Worm (Caenorhabditis elegans) whole organism, L4 larva: ENCODE results near the gene unc-10.
A peak's percentile ranks its signal among the peaks of the same experiment; 100 is the strongest.

Experiments used
- F26F4.8 ChIP-seq: fragments of 200-800 bp; sonication (Bioruptor generic); conservative IDR thresholded peaks from 2 replicates; pipeline ENCODE4 v1.3.6; 2022; ENCODE audit warnings: missing genetic modification characterization, missing compliant biosample characterization
- F37D6.2 ChIP-seq: sonication (generic microtip); optimal IDR thresholded peaks from 2 replicates; lab custom pipeline; 2016; ENCODE audit warnings: mild to moderate bottlenecking, missing genetic modification characterization, missing compliant biosample characterization
- F49E8.2 ChIP-seq: sonication (generic microtip); optimal IDR thresholded peaks from 2 replicates; lab custom pipeline; 2016; ENCODE audit warnings: missing compliant biosample characterization, mild to moderate bottlenecking, missing genetic modification characterization, borderline replicate concordance
- R02D3.7 ChIP-seq: fragments of 150-350 bp; sonication (generic microtip); optimal IDR thresholded peaks from 3 replicates; lab custom pipeline; 2014; ENCODE audit warnings: missing biosample characterization, missing genetic modification characterization
- T20F7.1 ChIP-seq: fragments of 200-800 bp; sonication (Bioruptor generic); optimal IDR thresholded peaks from 2 replicates; lab custom pipeline; 2018; ENCODE audit warnings: mild to moderate bottlenecking, missing genetic modification characterization, missing compliant biosample characterization
- Y105C5A.15 ChIP-seq: fragments of 200-800 bp; sonication (Bioruptor generic); IDR thresholded peaks from 2 replicates; pipeline ENCODE4 v1.3.6; 2022; ENCODE audit warnings: missing genetic modification characterization, missing compliant biosample characterization
- Y5F2A.4 ChIP-seq: fragments of 200-800 bp; sonication (Bioruptor generic); optimal IDR thresholded peaks from 2 replicates; lab custom pipeline; 2018; ENCODE audit warnings: mild to moderate bottlenecking, missing genetic modification characterization, missing compliant biosample characterization
- Y75B8A.6 ChIP-seq: fragments of 200-800 bp; sonication (Bioruptor generic); IDR thresholded peaks from 2 replicates; pipeline ENCODE4 v1.3.6; 2022; ENCODE audit warnings: missing genetic modification reagents, missing genetic modification characterization, missing compliant biosample characterization
- ZK337.2 ChIP-seq: fragments of 200-800 bp; sonication (Bioruptor generic); IDR thresholded peaks from 2 replicates; pipeline ENCODE4 v1.3.6; 2022; ENCODE audit warnings: missing genetic modification reagents, missing genetic modification characterization, missing compliant biosample characterization
- aha-1 ChIP-seq: fragments of 150-350 bp; peaks from one replicate; lab custom pipeline; 2014; ENCODE audit warnings: missing biosample characterization, missing genetic modification characterization
- ama-1 ChIP-seq: fragments of 150-350 bp; optimal IDR thresholded peaks from 2 replicates; lab custom pipeline; 2014; ENCODE audit warnings: inconsistent platforms, mixed read lengths
- ceh-82 ChIP-seq: sonication (generic microtip); optimal IDR thresholded peaks from 2 replicates; lab custom pipeline; 2017; ENCODE audit warnings: missing biosample characterization, missing genetic modification characterization
- cey-2 ChIP-seq: sonication (generic microtip); optimal IDR thresholded peaks from 3 replicates; lab custom pipeline; 2017; ENCODE audit warnings: missing genetic modification characterization, mild to moderate bottlenecking, missing compliant biosample characterization, antibody characterized with exemption, borderline replicate concordance; ENCODE audit not compliant: insufficient read depth
- ctbp-1 ChIP-seq: fragments of 200-800 bp; sonication (Bioruptor generic); IDR thresholded peaks from 2 replicates; pipeline ENCODE4 v1.3.6; 2022; ENCODE audit warnings: missing genetic modification reagents, missing genetic modification characterization, missing compliant biosample characterization
- daf-12 ChIP-seq: fragments of 150-350 bp; optimal IDR thresholded peaks from 2 replicates; lab custom pipeline; 2014; ENCODE audit warnings: missing biosample characterization, missing genetic modification reagents, missing genetic modification characterization
- daf-19 ChIP-seq: fragments of 200-800 bp; sonication (Bioruptor generic); conservative IDR thresholded peaks from 2 replicates; pipeline ENCODE4 v1.3.6; 2022; ENCODE audit warnings: missing genetic modification characterization, missing compliant biosample characterization
- dmd-6 ChIP-seq: fragments of 200-800 bp; sonication (Bioruptor generic); IDR thresholded peaks from 2 replicates; pipeline ENCODE4 v1.3.6; 2022; ENCODE audit warnings: missing genetic modification reagents, missing genetic modification characterization, missing compliant biosample characterization
- dmd-9 ChIP-seq: fragments of 200-800 bp; sonication (Bioruptor generic); IDR thresholded peaks from 2 replicates; pipeline ENCODE4 v1.3.6; 2022; ENCODE audit warnings: missing genetic modification reagents, missing genetic modification characterization, missing compliant biosample characterization
- dpl-1 ChIP-seq: fragments of 150-350 bp; optimal IDR thresholded peaks from 2 replicates; lab custom pipeline; 2014; ENCODE audit warnings: missing biosample characterization, missing genetic modification reagents, missing genetic modification characterization
- duxl-1 ChIP-seq: sonication (generic microtip); optimal IDR thresholded peaks from 2 replicates; lab custom pipeline; 2016; ENCODE audit warnings: mild to moderate bottlenecking, missing genetic modification characterization, moderate library complexity, missing compliant biosample characterization; ENCODE audit not compliant: poor library complexity
- egl-27 ChIP-seq: sonication (generic microtip); optimal IDR thresholded peaks from 3 replicates; lab custom pipeline; 2017; ENCODE audit warnings: missing biosample characterization, missing genetic modification reagents, missing genetic modification characterization
- fkh-10 ChIP-seq: fragments of 150-350 bp; optimal IDR thresholded peaks from 2 replicates; lab custom pipeline; 2014; ENCODE audit warnings: missing biosample characterization, missing genetic modification reagents, missing genetic modification characterization
- hif-1 ChIP-seq, 2 experiments: sonication (generic microtip); optimal IDR thresholded peaks; 2 replicates each; lab custom pipeline; 2016 to 2017; ENCODE audit warnings: missing compliant biosample characterization in 2 of 2, missing genetic modification characterization in 2 of 2, missing genetic modification reagents in 2 of 2, missing genotype in 2 of 2, mild to moderate bottlenecking in 1 of 2
- hlh-11 ChIP-seq: fragments of 200-800 bp; sonication (Bioruptor generic); optimal IDR thresholded peaks from 2 replicates; lab custom pipeline; 2018; ENCODE audit warnings: mild to moderate bottlenecking, missing genetic modification characterization, missing compliant biosample characterization
- hlh-30 ChIP-seq: sonication (generic microtip); optimal IDR thresholded peaks from 2 replicates; lab custom pipeline; 2017; ENCODE audit warnings: antibody characterized with exemption, mild to moderate bottlenecking, missing genetic modification characterization, missing compliant biosample characterization; ENCODE audit not compliant: insufficient read depth
- lin-1 ChIP-seq: fragments of 200-800 bp; sonication (Bioruptor generic); IDR thresholded peaks from 2 replicates; pipeline ENCODE4 v1.3.6; 2022; ENCODE audit warnings: missing genetic modification reagents, missing genetic modification characterization, missing compliant biosample characterization
- lin-15B ChIP-seq: fragments of 150-350 bp; sonication (generic microtip); optimal IDR thresholded peaks from 3 replicates; lab custom pipeline; 2014; ENCODE audit warnings: missing biosample characterization, missing genetic modification characterization
- lin-29 ChIP-seq: fragments of 200-800 bp; sonication (Bioruptor generic); IDR thresholded peaks from 2 replicates; pipeline ENCODE4 v1.3.6; 2022; ENCODE audit warnings: missing genetic modification reagents, missing genetic modification characterization, missing compliant biosample characterization
- mdl-1 ChIP-seq, 2 experiments: fragments of 150-350 bp in 1 of 2; sonication (generic microtip) in 1 of 2; optimal IDR thresholded peaks; 2 replicates each; lab custom pipeline; 2014 to 2017; ENCODE audit warnings: missing biosample characterization in 2 of 2, missing genetic modification characterization in 2 of 2
- mep-1 ChIP-seq: fragments of 150-350 bp; sonication (generic microtip); optimal IDR thresholded peaks from 3 replicates; lab custom pipeline; 2014; ENCODE audit warnings: missing biosample characterization, missing genetic modification characterization
- mes-2 ChIP-seq: sonication (generic microtip); optimal IDR thresholded peaks from 2 replicates; lab custom pipeline; 2016; ENCODE audit warnings: missing genotype, mild to moderate bottlenecking, missing genetic modification characterization, missing compliant biosample characterization; ENCODE audit not compliant: poor library complexity, severe bottlenecking
- mxl-3 ChIP-seq: fragments of 200-800 bp; sonication (Bioruptor generic); optimal IDR thresholded peaks from 2 replicates; lab custom pipeline; 2018; ENCODE audit warnings: mild to moderate bottlenecking, missing genetic modification characterization, missing compliant biosample characterization
- nhr-10 ChIP-seq: fragments of 150-350 bp; optimal IDR thresholded peaks from 2 replicates; lab custom pipeline; 2014; ENCODE audit warnings: missing biosample characterization, missing genetic modification characterization
- nhr-11 ChIP-seq: fragments of 150-350 bp; optimal IDR thresholded peaks from 2 replicates; lab custom pipeline; 2014; ENCODE audit warnings: missing biosample characterization, missing genetic modification characterization
- nhr-25 ChIP-seq: sonication (generic microtip); optimal IDR thresholded peaks from 2 replicates; lab custom pipeline; 2017; ENCODE audit warnings: missing genetic modification characterization, mild to moderate bottlenecking, missing compliant biosample characterization, antibody characterized with exemption, moderate library complexity, borderline replicate concordance; ENCODE audit not compliant: insufficient read depth
- nhr-28 ChIP-seq: fragments of 150-350 bp; optimal IDR thresholded peaks from 2 replicates; lab custom pipeline; 2014; ENCODE audit warnings: missing biosample characterization, missing genetic modification characterization
- nhr-42 ChIP-seq: fragments of 200-800 bp; sonication (Bioruptor generic); IDR thresholded peaks from 2 replicates; pipeline ENCODE4 v1.3.6; 2022; ENCODE audit warnings: missing genetic modification characterization, missing compliant biosample characterization
- nhr-77 ChIP-seq: fragments of 150-350 bp; optimal IDR thresholded peaks from 2 replicates; lab custom pipeline; 2014; ENCODE audit warnings: missing biosample characterization, missing genetic modification characterization
- pqm-1 ChIP-seq: sonication (generic microtip); optimal IDR thresholded peaks from 2 replicates; lab custom pipeline; 2017; ENCODE audit warnings: missing biosample characterization, missing genetic modification characterization
- rbr-2 ChIP-seq: sonication (generic microtip); optimal IDR thresholded peaks from 2 replicates; lab custom pipeline; 2016; ENCODE audit warnings: missing genotype, missing genetic modification characterization, missing compliant biosample characterization
- sdz-12 ChIP-seq: fragments of 200-800 bp; sonication (Bioruptor generic); optimal IDR thresholded peaks from 2 replicates; lab custom pipeline; 2018; ENCODE audit warnings: mild to moderate bottlenecking, missing genetic modification characterization, missing compliant biosample characterization
- set-16 ChIP-seq: fragments of 200-800 bp; sonication (Bioruptor generic); IDR thresholded peaks from 2 replicates; pipeline ENCODE4 v1.3.6; 2022; ENCODE audit warnings: missing genetic modification reagents, missing genetic modification characterization, missing compliant biosample characterization
- skn-1 ChIP-seq: fragments of 150-350 bp; optimal IDR thresholded peaks from 2 replicates; lab custom pipeline; 2014; ENCODE audit warnings: missing biosample characterization, missing genetic modification characterization
- spr-3 ChIP-seq: fragments of 200-800 bp; sonication (Bioruptor generic); optimal IDR thresholded peaks from 2 replicates; lab custom pipeline; 2018; ENCODE audit warnings: mild to moderate bottlenecking, missing genetic modification characterization, missing compliant biosample characterization
- unc-62 ChIP-seq, 3 experiments: fragments of 150-350 bp in 1 of 3; sonication (generic microtip); optimal IDR thresholded peaks in 2 of 3; peaks in 1 of 3; 1 replicate in 1 of 3; 2 replicates in 2 of 3; lab custom pipeline; 2014 to 2017; ENCODE audit warnings: missing biosample characterization in 3 of 3, missing genetic modification characterization in 3 of 3, missing genetic modification reagents in 3 of 3, missing genotype in 1 of 3
- zip-11 ChIP-seq: fragments of 200-800 bp; sonication (Bioruptor generic); IDR thresholded peaks from 2 replicates; pipeline ENCODE4 v1.3.6; 2022; ENCODE audit warnings: missing genetic modification characterization, missing compliant biosample characterization

The unc-10 gene

ce11 chrX:7323604-7324003 is 43.5 kb upstream of the unc-10 start (continued):
- 0 out of 2 replicates have a peak, but pooled peaks have one; percentile 58 for TF ChIP-seq Y75B8A.6
- TF ChIP-seq lin-15B (tag; lab: Kevin White, UChicago), result no peak
- TF ChIP-seq F49E8.2 (tag; lab: Kevin White, UChicago), result peak; percentile 47
- peak; percentile 20 for TF ChIP-seq duxl-1
- TF ChIP-seq nhr-28 (tag; lab: Kevin White, UChicago), result peak; percentile 5
- no peak; the same call in 1 of the 2 replicates for TF ChIP-seq ZK337.2 (GFP tag; lab: Robert Waterston, UW)
- no peak for TF ChIP-seq nhr-25 (tag; lab: Kevin White, UChicago)
- no peak for TF ChIP-seq F37D6.2
- no peak for TF ChIP-seq nhr-10 (tag; lab: Kevin White, UChicago)
- no peak for TF ChIP-seq unc-62 (GFP tag; optimal IDR thresholded peaks at IDR 0.05 in 1 of 2; lab: Kevin White, UChicago)
- no peak for TF ChIP-seq unc-62 (tag; optimal IDR thresholded peaks at IDR 0.05; lab: Kevin White, UChicago)
- no peak for TF ChIP-seq lin-29
- peak; percentile 87 for TF ChIP-seq daf-19 (GFP tag; lab: Robert Waterston, UW)
- no peak for TF ChIP-seq skn-1 (tag; lab: Kevin White, UChicago)
- no peak for TF ChIP-seq cey-2 (tag; lab: Kevin White, UChicago)
- no peak for TF ChIP-seq spr-3 (GFP tag; lab: Kevin White, UChicago)
- TF ChIP-seq hif-1 (tag; optimal IDR thresholded peaks at IDR 0.05; lab: Kevin White, UChicago), result peak in 1 of 2 experiments; percentile 13
- TF ChIP-seq fkh-10, result no peak
- TF ChIP-seq mdl-1 (tag; optimal IDR thresholded peaks at IDR 0.05; lab: Kevin White, UChicago), result no peak
- peak; percentile 82; the same call in 1 of the 2 replicates for TF ChIP-seq Y105C5A.15 (GFP tag; lab: Robert Waterston, UW)
- TF ChIP-seq set-16, result no peak
- TF ChIP-seq dmd-6 (GFP tag; lab: Robert Waterston, UW), result peak; percentile 68
- TF ChIP-seq R02D3.7 (tag; lab: Kevin White, UChicago), result no peak
- TF ChIP-seq Y5F2A.4 (GFP tag; lab: Kevin White, UChicago), result peak; percentile 34
- peak; percentile 60; the same call in 1 of the 2 replicates for TF ChIP-seq nhr-42 (GFP tag; lab: Robert Waterston, UW)
- TF ChIP-seq lin-1 (GFP tag; lab: Robert Waterston, UW), result peak; percentile 81
- TF ChIP-seq dmd-9 (GFP tag; lab: Robert Waterston, UW), result no peak
- peak; percentile 62 for TF ChIP-seq ctbp-1 (GFP tag; lab: Robert Waterston, UW)
- TF ChIP-seq zip-11 (GFP tag; lab: Robert Waterston, UW), result 0 out of 2 replicates have a peak, but pooled peaks have one; percentile 63
- TF ChIP-seq mes-2, result peak; percentile 42
- TF ChIP-seq aha-1 (tag; lab: Kevin White, UChicago), result no peak

DNA sequence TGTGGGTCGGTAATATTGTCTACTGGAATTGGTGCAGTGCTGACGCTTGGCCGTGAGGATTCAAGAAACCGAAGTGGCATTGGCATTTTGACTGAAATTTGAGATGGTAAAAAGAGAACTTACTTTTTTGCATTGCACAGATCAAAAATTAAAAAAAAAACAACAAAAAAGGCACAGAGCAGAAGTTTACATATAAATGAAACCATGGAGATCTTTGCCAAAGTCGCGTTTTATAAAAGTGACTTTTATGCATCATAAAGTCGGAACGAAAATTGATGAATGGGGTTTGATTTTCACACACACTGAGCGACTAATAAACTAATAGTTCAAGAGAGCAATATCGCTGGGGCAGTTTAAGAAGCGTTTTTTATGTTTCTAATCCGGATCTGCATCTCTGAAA is 42.2 kb upstream of the unc-10 start, which contains the start of gene T08A9.13:
Gene T08A9.13 (minus strand): TSS at position 101 of the 400 bp plus-strand sequence.
- TF ChIP-seq nhr-11 (tag; lab: Kevin White, UChicago) (no peak), ama-1 (lab: Kevin White, UChicago) (no peak), dpl-1 (GFP tag; lab: Kevin White, UChicago) (no peak)

- TF ChIP-seq mep-1 (tag; lab: Kevin White, UChicago), result peak; percentile 19
- peak; percentile 32 for TF ChIP-seq mes-2
- no peak for TF ChIP-seq rbr-2 (tag; lab: Kevin White, UChicago)
- peak; percentile 89 for TF ChIP-seq aha-1 (tag; lab: Kevin White, UChicago)
- peak; percentile 86 for TF ChIP-seq hlh-11 (tag; lab: Kevin White, UChicago)
- peak; percentile 77 for TF ChIP-seq mxl-3 (GFP tag; lab: Kevin White, UChicago)
- TF ChIP-seq nhr-28 (tag; lab: Kevin White, UChicago), result peak; percentile 77
- TF ChIP-seq egl-27 (tag; lab: Kevin White, UChicago), result no peak
- no peak for TF ChIP-seq F26F4.8 (GFP tag; lab: Robert Waterston, UW)
- TF ChIP-seq nhr-77, result peak; percentile 92
- no peak for TF ChIP-seq lin-15B (tag; lab: Kevin White, UChicago)
- peak; percentile 86 for TF ChIP-seq pqm-1 (tag; lab: Kevin White, UChicago)
- TF ChIP-seq zip-11 (GFP tag; lab: Robert Waterston, UW), result no peak
- TF ChIP-seq daf-12, result no peak
- no peak for TF ChIP-seq sdz-12 (GFP tag; lab: Kevin White, UChicago)
- peak; percentile 53 for TF ChIP-seq hlh-30
- no peak for TF ChIP-seq ctbp-1 (GFP tag; lab: Robert Waterston, UW)
- peak in 1 of 2 experiments; percentile 62 for TF ChIP-seq unc-62 (GFP tag; optimal IDR thresholded peaks at IDR 0.05 in 1 of 2; lab: Kevin White, UChicago)
- TF ChIP-seq unc-62 (tag; optimal IDR thresholded peaks at IDR 0.05; lab: Kevin White, UChicago), result no peak
- no peak for TF ChIP-seq ceh-82
- TF ChIP-seq T20F7.1 (GFP tag; lab: Kevin White, UChicago), result peak; percentile 55
These were observed 40.1 kb upstream of the unc-10 start, which contains the start of gene spp-5 for ce11 chrX:7320115-7320711. spp-5 (minus strand) TSS chrX:7320354.
